Fruit fly (Drosophila melanogaster) whole organism, embryonic: ENCODE measurements around the gene rin.

ENCODE experiments used
- cato ChIP-seq: fragments of 200-800 bp; sonication (Bioruptor generic); optimal IDR thresholded peaks from 2 replicates; lab custom pipeline; 2016; ENCODE audit warnings: missing biosample characterization, missing genetic modification characterization, borderline replicate concordance
- dysf ChIP-seq: fragments of 200-800 bp; sonication (Bioruptor generic); IDR thresholded peaks from 3 replicates; pipeline ENCODE4 v1.3.6; 2022; ENCODE audit warnings: missing biosample characterization, missing genetic modification characterization

DNA sequence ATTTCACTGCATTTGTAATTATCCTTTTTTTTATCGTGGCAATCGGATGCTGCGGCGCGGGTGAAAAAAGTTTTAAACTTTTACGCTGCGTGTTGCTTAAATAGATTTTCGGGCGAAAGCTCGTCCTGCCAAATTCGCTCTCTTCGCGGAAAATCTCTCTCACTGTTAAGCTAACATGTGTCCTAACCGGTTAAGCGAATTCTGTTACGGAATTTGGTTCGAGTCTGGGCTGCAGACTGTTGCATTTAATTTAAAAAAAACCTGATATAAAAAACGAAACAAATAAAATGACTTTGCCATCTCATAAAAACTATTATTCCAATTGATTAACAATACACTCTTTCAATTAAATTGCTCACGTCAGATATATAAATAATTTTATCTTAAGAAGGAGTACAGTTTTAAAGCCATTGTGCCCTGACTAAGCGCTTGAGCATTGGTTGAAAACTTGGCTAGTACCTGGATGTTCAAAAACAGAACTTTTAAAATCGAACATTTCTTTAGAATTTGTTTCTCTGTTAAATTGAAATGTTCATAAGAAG is 27.8 kb downstream of the rin start, which contains the start of gene Task6:
- TF ChIP-seq dysf (GFP tag; lab: Robert Waterston, UW): no peak
- no peak for TF ChIP-seq cato
